Worm (Caenorhabditis elegans) whole organism, L3 larva: ENCODE results near the gene oac-46.

ENCODE experiments used
- R02D3.7 ChIP-seq: fragments of 150-350 bp; optimal IDR thresholded peaks from 2 replicates; lab custom pipeline; 2014; ENCODE audit warnings: missing biosample characterization, missing genetic modification characterization
- ceh-16 ChIP-seq: sonication (generic microtip); optimal IDR thresholded peaks from 2 replicates; lab custom pipeline; 2017; ENCODE audit warnings: missing biosample characterization, missing genetic modification characterization
- ceh-28 ChIP-seq: fragments of 150-350 bp; optimal IDR thresholded peaks from 2 replicates; lab custom pipeline; 2014; ENCODE audit warnings: missing biosample characterization, missing genetic modification reagents, missing genetic modification characterization
- ceh-82 ChIP-seq: fragments of 150-350 bp; optimal IDR thresholded peaks from 2 replicates; lab custom pipeline; 2014; ENCODE audit warnings: missing biosample characterization, missing genetic modification characterization
- daf-12 ChIP-seq: fragments of 150-350 bp; optimal IDR thresholded peaks from 2 replicates; lab custom pipeline; 2014; ENCODE audit warnings: missing biosample characterization, missing genetic modification reagents, missing genetic modification characterization
- elt-2 ChIP-seq: sonication (generic microtip); optimal IDR thresholded peaks from 2 replicates; lab custom pipeline; 2016; ENCODE audit warnings: missing genetic modification reagents, mild to moderate bottlenecking, missing genetic modification characterization, missing compliant biosample characterization
- elt-3 ChIP-seq, 3 experiments: fragments of 150-350 bp in 1 of 3; sonication (generic microtip) in 2 of 3; optimal IDR thresholded peaks; 2 replicates in 2 of 3; 4 replicates in 1 of 3; lab custom pipeline; 2014 to 2017; ENCODE audit warnings: missing biosample characterization in 3 of 3, missing genetic modification characterization in 3 of 3
- eor-1 ChIP-seq, 2 experiments: fragments of 150-350 bp; optimal IDR thresholded peaks; 2 replicates each; lab custom pipeline; 2014 to 2018; ENCODE audit warnings: missing biosample characterization in 2 of 2, missing genetic modification characterization in 2 of 2
- fkh-10 ChIP-seq: sonication (generic microtip); optimal IDR thresholded peaks from 2 replicates; lab custom pipeline; 2017; ENCODE audit warnings: missing biosample characterization, missing genetic modification reagents, missing genetic modification characterization
- fkh-2 ChIP-seq: fragments of 150-350 bp; optimal IDR thresholded peaks from 2 replicates; lab custom pipeline; 2014; ENCODE audit warnings: missing biosample characterization, missing genetic modification reagents, missing genetic modification characterization
- fos-1 ChIP-seq: fragments of 150-350 bp; optimal IDR thresholded peaks from 2 replicates; lab custom pipeline; 2014; ENCODE audit warnings: missing biosample characterization, missing genetic modification characterization
- hmg-11 ChIP-seq: sonication (generic microtip); optimal IDR thresholded peaks from 2 replicates; lab custom pipeline; 2016; ENCODE audit warnings: missing genetic modification characterization, missing compliant biosample characterization
- jun-1 ChIP-seq: fragments of 150-350 bp; optimal IDR thresholded peaks from 2 replicates; lab custom pipeline; 2014; ENCODE audit warnings: missing biosample characterization, missing genetic modification reagents, missing genetic modification characterization
- lin-39 ChIP-seq: fragments of 150-350 bp; optimal IDR thresholded peaks from 2 replicates; lab custom pipeline; 2018; ENCODE audit warnings: missing biosample characterization, missing genetic modification reagents, missing genetic modification characterization
- nhr-11 ChIP-seq: fragments of 150-350 bp; optimal IDR thresholded peaks from 2 replicates; lab custom pipeline; 2014; ENCODE audit warnings: missing biosample characterization, missing genetic modification characterization
- nhr-25 ChIP-seq: sonication (generic microtip); optimal IDR thresholded peaks from 2 replicates; lab custom pipeline; 2017; ENCODE audit warnings: missing biosample characterization, missing genetic modification characterization
- unc-62 ChIP-seq: fragments of 150-350 bp; sonication (generic microtip); optimal IDR thresholded peaks from 4 replicates; lab custom pipeline; 2014; ENCODE audit warnings: missing biosample characterization, missing genetic modification reagents, missing genetic modification characterization
- ztf-11 ChIP-seq: fragments of 150-350 bp; optimal IDR thresholded peaks from 2 replicates; lab custom pipeline; 2014; ENCODE audit warnings: missing biosample characterization, missing genetic modification characterization
- ztf-4 ChIP-seq: fragments of 150-350 bp; optimal IDR thresholded peaks from 2 replicates; lab custom pipeline; 2014; ENCODE audit warnings: missing biosample characterization, missing genetic modification characterization

Gene oac-46

DNA sequence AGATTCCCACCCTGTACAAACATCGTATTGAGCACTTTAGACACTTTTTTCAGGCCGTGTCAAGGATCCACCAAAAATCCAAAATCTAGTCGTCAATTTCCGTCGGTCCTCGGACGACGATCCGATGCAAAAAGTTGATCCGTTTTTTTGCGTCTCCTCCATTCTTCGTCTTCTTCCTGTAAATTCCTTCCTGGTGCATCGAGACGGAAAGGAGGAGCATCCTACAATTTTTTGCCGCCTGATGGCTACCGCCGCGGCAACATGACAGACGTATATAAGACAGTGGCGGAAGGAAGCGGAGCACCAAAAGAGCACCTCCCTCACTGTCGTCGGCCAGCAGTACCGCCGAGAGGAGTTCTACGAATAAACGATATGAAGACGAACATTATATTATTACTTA is 51.1 kb downstream of the oac-46 start, which contains the start of gene appg-2:
Gene appg-2, plus strand, starts transcription at position 301 of the 400 bp plus-strand sequence.
- TF ChIP-seq ztf-4 (no peak), elt-3 (tag; optimal IDR thresholded peaks at IDR 0.05; lab: Kevin White, UChicago) (no peak), nhr-11 (tag; lab: Kevin White, UChicago) (no peak), R02D3.7 (tag; lab: Kevin White, UChicago) (no peak), nhr-25 (tag; lab: Kevin White, UChicago) (no peak), ceh-28 (tag; lab: Kevin White, UChicago) (no peak), ceh-82 (tag; lab: Kevin White, UChicago) (no peak), ztf-11 (tag; lab: Kevin White, UChicago) (no peak), elt-2 (tag; lab: Kevin White, UChicago) (no peak), hmg-11 (tag; lab: Kevin White, UChicago) (no peak), fkh-10 (GFP tag; lab: Kevin White, UChicago) (no peak)

DNA sequence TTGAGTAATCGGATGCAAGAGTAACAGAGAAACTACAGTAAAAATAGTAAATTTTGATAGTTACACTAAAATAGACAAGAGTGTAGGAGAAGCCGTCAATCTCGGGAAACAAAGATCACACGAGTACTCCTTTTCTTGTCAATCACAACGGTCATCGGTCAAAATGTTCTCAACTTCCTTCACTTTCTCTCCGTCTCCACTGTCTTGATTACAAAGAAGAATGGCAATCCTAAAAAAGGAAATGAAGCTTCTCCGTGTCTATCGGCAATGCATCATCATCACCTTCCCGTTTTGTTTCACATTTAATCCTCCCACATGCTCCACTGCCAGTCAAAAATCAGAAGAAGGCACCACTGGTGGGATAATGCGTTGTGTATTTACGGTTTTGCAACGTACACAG is 52.2 kb downstream of the oac-46 start:
- TF ChIP-seq jun-1 (tag; lab: Kevin White, UChicago) (no peak), daf-12 (tag; lab: Kevin White, UChicago) (no peak), fkh-10 (GFP tag; lab: Kevin White, UChicago) (no peak), eor-1 (tag; optimal IDR thresholded peaks at IDR 0.05; lab: Kevin White, UChicago) (no peak), fos-1 (tag; lab: Kevin White, UChicago) (no peak), R02D3.7 (tag; lab: Kevin White, UChicago) (no peak), unc-62 (peak; percentile 86), ceh-16 (tag; lab: Kevin White, UChicago) (no peak), elt-2 (tag; lab: Kevin White, UChicago) (no peak), fkh-2 (tag; lab: Kevin White, UChicago) (no peak), lin-39 (tag; lab: Kevin White, UChicago) (peak; percentile 47)
- TF ChIP-seq, all 47 proteins: peak for 2
